Worm (Caenorhabditis elegans) whole organism, young adult: ENCODE measurements around the gene Y41E3.8.
A peak's percentile ranks its signal among the peaks of the same experiment; 100 is the strongest.

ENCODE experiments used
- B0019.2 ChIP-seq: fragments of 200-800 bp; sonication (Bioruptor generic); conservative IDR thresholded peaks from 2 replicates; pipeline ENCODE4 v1.3.6; 2022; ENCODE audit warnings: missing genetic modification reagents, missing genetic modification characterization, missing compliant biosample characterization
- F57A8.1 ChIP-seq: fragments of 200-800 bp; sonication (Bioruptor generic); optimal IDR thresholded peaks from 2 replicates; lab custom pipeline; 2018; ENCODE audit warnings: mild to moderate bottlenecking, missing genetic modification characterization, moderate library complexity, missing compliant biosample characterization
- K12H6.12 ChIP-seq: fragments of 200-800 bp; sonication (Bioruptor generic); optimal IDR thresholded peaks from 2 replicates; lab custom pipeline; 2018; ENCODE audit warnings: mild to moderate bottlenecking, missing genetic modification characterization, missing compliant biosample characterization
- T26A5.8 ChIP-seq: sonication (generic microtip); optimal IDR thresholded peaks from 2 replicates; lab custom pipeline; 2016; ENCODE audit warnings: missing genetic modification characterization, missing compliant biosample characterization
- Y53F4B.3 ChIP-seq: fragments of 200-800 bp; sonication (Bioruptor generic); IDR thresholded peaks from 2 replicates; pipeline ENCODE4 v1.3.6; 2022; ENCODE audit warnings: missing genetic modification reagents, missing genetic modification characterization, missing compliant biosample characterization
- Y56A3A.18 ChIP-seq: fragments of 200-800 bp; sonication (Bioruptor generic); IDR thresholded peaks from 2 replicates; pipeline ENCODE4 v1.3.6; 2022; ENCODE audit warnings: missing genetic modification reagents, missing genetic modification characterization, missing compliant biosample characterization
- Y67H2A.10 ChIP-seq: fragments of 200-800 bp; sonication (Bioruptor generic); conservative IDR thresholded peaks from 2 replicates; pipeline ENCODE4 v1.3.6; 2022; ENCODE audit warnings: missing genetic modification reagents, missing genetic modification characterization, missing compliant biosample characterization
- Y95B8A.8 ChIP-seq: fragments of 200-800 bp; sonication (Bioruptor generic); IDR thresholded peaks from 2 replicates; pipeline ENCODE4 v1.3.6; 2022; ENCODE audit warnings: missing genetic modification reagents, missing genetic modification characterization, missing compliant biosample characterization
- aptf-3 ChIP-seq: fragments of 200-800 bp; sonication (Bioruptor generic); IDR thresholded peaks from 2 replicates; pipeline ENCODE4 v1.3.6; 2022; ENCODE audit warnings: missing genetic modification characterization, missing compliant biosample characterization
- atf-7 ChIP-seq: sonication (generic microtip); optimal IDR thresholded peaks from 2 replicates; lab custom pipeline; 2017; ENCODE audit warnings: mild to moderate bottlenecking, missing genetic modification characterization, missing compliant biosample characterization
- attf-5 ChIP-seq: fragments of 200-800 bp; sonication (Bioruptor generic); optimal IDR thresholded peaks from 2 replicates; lab custom pipeline; 2018; ENCODE audit warnings: mild to moderate bottlenecking, missing genetic modification characterization, missing compliant biosample characterization
- cebp-2 ChIP-seq: fragments of 200-800 bp; sonication (Bioruptor generic); IDR thresholded peaks from 2 replicates; pipeline ENCODE4 v1.3.6; 2022; ENCODE audit warnings: missing genetic modification characterization, missing compliant biosample characterization
- ceh-58 ChIP-seq: fragments of 200-800 bp; sonication (Bioruptor generic); IDR thresholded peaks from 2 replicates; pipeline ENCODE4 v1.3.6; 2022; ENCODE audit warnings: missing genetic modification characterization, missing compliant biosample characterization
- ceh-91 ChIP-seq: fragments of 200-800 bp; sonication (Bioruptor generic); IDR thresholded peaks from 2 replicates; pipeline ENCODE4 v1.3.6; 2022; ENCODE audit warnings: missing genetic modification reagents, missing genetic modification characterization, missing compliant biosample characterization
- die-1 ChIP-seq: sonication (generic microtip); optimal IDR thresholded peaks from 2 replicates; lab custom pipeline; 2016; ENCODE audit warnings: missing genotype, mild to moderate bottlenecking, missing genetic modification characterization, missing compliant biosample characterization
- egl-18 ChIP-seq: fragments of 200-800 bp; sonication (Bioruptor generic); IDR thresholded peaks from 2 replicates; pipeline ENCODE4 v1.3.6; 2022; ENCODE audit warnings: missing genetic modification reagents, missing genetic modification characterization, missing compliant biosample characterization
- egrh-3 ChIP-seq: fragments of 200-800 bp; sonication (Bioruptor generic); IDR thresholded peaks from 2 replicates; pipeline ENCODE4 v1.3.6; 2022; ENCODE audit warnings: missing genetic modification reagents, missing genetic modification characterization, missing compliant biosample characterization
- hmg-20 ChIP-seq: fragments of 200-800 bp; sonication (Bioruptor generic); IDR thresholded peaks from 2 replicates; pipeline ENCODE4 v1.3.6; 2022; ENCODE audit warnings: missing genetic modification reagents, missing genetic modification characterization, missing compliant biosample characterization
- hrde-1 ChIP-seq: sonication (generic microtip); optimal IDR thresholded peaks from 2 replicates; lab custom pipeline; 2016; ENCODE audit warnings: missing genetic modification characterization, mild to moderate bottlenecking, missing compliant biosample characterization, moderate library complexity, missing genotype, missing genetic modification reagents, borderline replicate concordance
- lag-1 ChIP-seq: fragments of 200-800 bp; sonication (Bioruptor generic); IDR thresholded peaks from 2 replicates; pipeline ENCODE4 v1.3.6; 2022; ENCODE audit warnings: missing genetic modification reagents, missing genetic modification characterization, missing compliant biosample characterization
- lir-1 ChIP-seq: fragments of 200-800 bp; sonication (Bioruptor generic); conservative IDR thresholded peaks from 2 replicates; pipeline ENCODE4 v1.3.6; 2022; ENCODE audit warnings: missing genetic modification reagents, missing genetic modification characterization, missing compliant biosample characterization
- madf-8 ChIP-seq: fragments of 200-800 bp; sonication (Bioruptor generic); conservative IDR thresholded peaks from 2 replicates; pipeline ENCODE4 v1.3.6; 2022; ENCODE audit warnings: missing genetic modification reagents, missing genetic modification characterization, missing compliant biosample characterization
- mcd-1 ChIP-seq: fragments of 200-800 bp; sonication (Bioruptor generic); IDR thresholded peaks from 2 replicates; pipeline ENCODE4 v1.3.6; 2022; ENCODE audit warnings: missing genetic modification reagents, missing genetic modification characterization, missing compliant biosample characterization
- mel-28 ChIP-seq: sonication (generic microtip); optimal IDR thresholded peaks from 2 replicates; lab custom pipeline; 2016; ENCODE audit warnings: borderline replicate concordance, mild to moderate bottlenecking, missing genetic modification characterization, missing compliant biosample characterization
- mxl-1 ChIP-seq: sonication (generic microtip); optimal IDR thresholded peaks from 2 replicates; lab custom pipeline; 2016; ENCODE audit warnings: missing genetic modification characterization, missing compliant biosample characterization
- nhr-179 ChIP-seq: sonication (generic microtip); optimal IDR thresholded peaks from 2 replicates; lab custom pipeline; 2016; ENCODE audit warnings: mild to moderate bottlenecking, missing genetic modification characterization, missing compliant biosample characterization
- rcor-1 ChIP-seq: fragments of 200-800 bp; sonication (Bioruptor generic); IDR thresholded peaks from 2 replicates; pipeline ENCODE4 v1.3.6; 2022; ENCODE audit warnings: missing genetic modification reagents, missing genetic modification characterization, missing compliant biosample characterization
- rec-8 ChIP-seq, 2 experiments: sonication (generic microtip); optimal IDR thresholded peaks; 2 replicates each; lab custom pipeline; 2016; ENCODE audit warnings: mild to moderate bottlenecking in 2 of 2, missing genetic modification characterization in 2 of 2, missing genetic modification reagents in 2 of 2, missing genotype in 2 of 2, missing biosample characterization in 1 of 2, missing compliant biosample characterization in 1 of 2, moderate library complexity in 1 of 2
- repo-1 ChIP-seq: sonication (generic microtip); optimal IDR thresholded peaks from 2 replicates; lab custom pipeline; 2017; ENCODE audit warnings: mild to moderate bottlenecking, missing genetic modification characterization, missing compliant biosample characterization
- snpc-1.1 ChIP-seq: sonication (generic microtip); optimal IDR thresholded peaks from 2 replicates; lab custom pipeline; 2017; ENCODE audit warnings: missing genetic modification characterization, mild to moderate bottlenecking, missing compliant biosample characterization, antibody characterized with exemption, moderate library complexity, missing genotype, missing genetic modification reagents; ENCODE audit not compliant: insufficient read depth
- snpc-3.4 ChIP-seq: sonication (generic microtip); optimal IDR thresholded peaks from 2 replicates; lab custom pipeline; 2017; ENCODE audit warnings: missing genetic modification characterization, mild to moderate bottlenecking, missing compliant biosample characterization, antibody characterized with exemption, moderate library complexity, missing genotype, missing genetic modification reagents
- snpc-4 ChIP-seq, 5 experiments: fragments of 150-350 bp in 1 of 5; sonication (generic microtip) in 4 of 5; optimal IDR thresholded peaks; 2 replicates each; lab custom pipeline; 2014 to 2018; ENCODE audit warnings: missing genetic modification characterization in 5 of 5, missing biosample characterization in 3 of 5, antibody characterized with exemption in 2 of 5, mild to moderate bottlenecking in 2 of 5, missing compliant biosample characterization in 2 of 5, missing genotype in 2 of 5, moderate library complexity in 2 of 5, missing genetic modification reagents in 1 of 5
- sptf-2 ChIP-seq: fragments of 200-800 bp; sonication (Bioruptor generic); optimal IDR thresholded peaks from 2 replicates; lab custom pipeline; 2018; ENCODE audit warnings: mild to moderate bottlenecking, missing genetic modification characterization, missing compliant biosample characterization
- tbp1 ChIP-seq: fragments of 200-800 bp; sonication (Bioruptor generic); optimal IDR thresholded peaks from 2 replicates; lab custom pipeline; 2018; ENCODE audit warnings: mild to moderate bottlenecking, missing genetic modification characterization, missing compliant biosample characterization
- tbx-9 ChIP-seq: sonication (generic microtip); optimal IDR thresholded peaks from 2 replicates; lab custom pipeline; 2016; ENCODE audit warnings: borderline replicate concordance, missing genetic modification characterization, inconsistent platforms, missing compliant biosample characterization
- unc-62 ChIP-seq: fragments of 150-350 bp; optimal IDR thresholded peaks from 2 replicates; lab custom pipeline; 2014; ENCODE audit warnings: missing biosample characterization, missing genetic modification reagents, missing genetic modification characterization
- xnd-1 ChIP-seq: sonication (generic microtip); optimal IDR thresholded peaks from 2 replicates; lab custom pipeline; 2016; ENCODE audit warnings: missing genotype, missing genetic modification reagents, missing genetic modification characterization, missing compliant biosample characterization
- zfh-2 ChIP-seq: fragments of 200-800 bp; sonication (Bioruptor generic); conservative IDR thresholded peaks from 2 replicates; pipeline ENCODE4 v1.3.6; 2022; ENCODE audit warnings: missing genetic modification reagents, missing genetic modification characterization, missing compliant biosample characterization
- ztf-25 ChIP-seq: fragments of 200-800 bp; sonication (Bioruptor generic); IDR thresholded peaks from 2 replicates; pipeline ENCODE4 v1.3.6; 2022; ENCODE audit warnings: missing genetic modification reagents, missing genetic modification characterization, missing compliant biosample characterization
- ztf-28 ChIP-seq: fragments of 200-800 bp; sonication (Bioruptor generic); IDR thresholded peaks from 2 replicates; pipeline ENCODE4 v1.3.6; 2022; ENCODE audit warnings: missing genetic modification reagents, missing genetic modification characterization, missing compliant biosample characterization
- ztf-3 ChIP-seq: fragments of 200-800 bp; sonication (Bioruptor generic); optimal IDR thresholded peaks from 2 replicates; lab custom pipeline; 2018; ENCODE audit warnings: mild to moderate bottlenecking, missing genetic modification characterization, missing compliant biosample characterization

Gene Y41E3.8

ce11 chrIV:15056081-15056586 is 27.4 kb upstream of the Y41E3.8 start, which contains the start of gene Y41E3.19:
Y41E3.19 (plus strand) TSS chrIV:15056131.
- peak; percentile 47 for TF ChIP-seq snpc-1.1 (tag; lab: Kevin White, UChicago)
- TF ChIP-seq rcor-1 = no peak
- no peak for TF ChIP-seq egrh-3 (GFP tag; lab: Robert Waterston, UW)
- TF ChIP-seq madf-8 (GFP tag; lab: Robert Waterston, UW) = no peak
- no peak for TF ChIP-seq ztf-25 (GFP tag; lab: Robert Waterston, UW)
- TF ChIP-seq sptf-2 (GFP tag; lab: Kevin White, UChicago) = no peak
- no peak for TF ChIP-seq aptf-3 (GFP tag; lab: Robert Waterston, UW)
- TF ChIP-seq Y53F4B.3 (GFP tag; lab: Robert Waterston, UW) = no peak
- no peak for TF ChIP-seq tbx-9
- TF ChIP-seq Y67H2A.10 (GFP tag; lab: Robert Waterston, UW) = no peak
- TF ChIP-seq ztf-3 (GFP tag; lab: Kevin White, UChicago) = no peak
- TF ChIP-seq Y95B8A.8 (GFP tag; lab: Robert Waterston, UW) = no peak
- TF ChIP-seq snpc-3.4 = peak; percentile 33
- TF ChIP-seq repo-1 (tag; lab: Kevin White, UChicago) = no peak
- TF ChIP-seq tbp1 (GFP tag; lab: Kevin White, UChicago) = no peak
- TF ChIP-seq snpc-4 (GFP tag; optimal IDR thresholded peaks at IDR 0.05; lab: Kevin White, UChicago) = peak; percentile 36
- peak in 3 of 4 experiments; percentile 28 to 92 (median 30) for TF ChIP-seq snpc-4 (tag; optimal IDR thresholded peaks at IDR 0.05; lab: Kevin White, UChicago)
- TF ChIP-seq hrde-1 = no peak

ce11 chrIV:15053271-15053670 is 24.5 kb upstream of the Y41E3.8 start, which contains the start of gene srt-47:
srt-47 (minus strand) TSS chrIV:15053371.
- TF ChIP-seq aptf-3 (GFP tag; lab: Robert Waterston, UW) (no peak), xnd-1 (tag; lab: Kevin White, UChicago) (no peak)

ce11 chrIV:15051045-15051444 is 22.3 kb upstream of the Y41E3.8 start:
- TF ChIP-seq ztf-25 (GFP tag; lab: Robert Waterston, UW) = no peak
- TF ChIP-seq cebp-2 (GFP tag; lab: Robert Waterston, UW) = 0 out of 2 replicates have a peak, but pooled peaks have one; percentile 61

ce11 chrIV:15049288-15050094 is 20.7 kb upstream of the Y41E3.8 start:
- TF ChIP-seq ceh-91 (GFP tag; lab: Robert Waterston, UW) = no peak
- no peak for TF ChIP-seq hmg-20 (GFP tag; lab: Robert Waterston, UW)
- TF ChIP-seq die-1 (tag; lab: Kevin White, UChicago) = no peak
- no peak for TF ChIP-seq attf-5 (GFP tag; lab: Kevin White, UChicago)
- TF ChIP-seq mcd-1 (GFP tag; lab: Robert Waterston, UW) = peak; percentile 52; the same call in 1 of the 2 replicates
- no peak for TF ChIP-seq sptf-2 (GFP tag; lab: Kevin White, UChicago)
- no peak for TF ChIP-seq nhr-179 (tag; lab: Kevin White, UChicago)
- TF ChIP-seq T26A5.8 = peak; percentile 37
- no peak for TF ChIP-seq B0019.2 (GFP tag; lab: Robert Waterston, UW)
- TF ChIP-seq unc-62 (GFP tag; lab: Kevin White, UChicago) = no peak
- TF ChIP-seq ztf-28 (GFP tag; lab: Robert Waterston, UW) = no peak
- TF ChIP-seq atf-7 (tag; lab: Kevin White, UChicago) = no peak
- no peak for TF ChIP-seq K12H6.12
- TF ChIP-seq lag-1 (GFP tag; lab: Robert Waterston, UW) = no peak
- no peak for TF ChIP-seq egl-18 (GFP tag; lab: Robert Waterston, UW)
- TF ChIP-seq ceh-58 (GFP tag; lab: Robert Waterston, UW) = no peak
- TF ChIP-seq zfh-2 (GFP tag; lab: Robert Waterston, UW) = no peak
- no peak for TF ChIP-seq lir-1 (GFP tag; lab: Robert Waterston, UW)
- peak in 1 of 2 experiments; percentile 24 for TF ChIP-seq rec-8 (tag; optimal IDR thresholded peaks at IDR 0.05; lab: Kevin White, UChicago)
- no peak for TF ChIP-seq mel-28
- TF ChIP-seq mxl-1 (tag; lab: Kevin White, UChicago) = no peak
- TF ChIP-seq Y56A3A.18 (GFP tag; lab: Robert Waterston, UW) = 0 out of 2 replicates have a peak, but pooled peaks have one; percentile 21
- TF ChIP-seq F57A8.1 (GFP tag; lab: Kevin White, UChicago) = no peak
